Worm (Caenorhabditis elegans) whole organism, young adult: ENCODE results near the gene B0336.12.

Experiments used
- B0019.2 ChIP-seq: fragments of 200-800 bp; sonication (Bioruptor generic); conservative IDR thresholded peaks from 2 replicates; pipeline ENCODE4 v1.3.6; 2022; ENCODE audit warnings: missing genetic modification reagents, missing genetic modification characterization, missing compliant biosample characterization
- ceh-40 ChIP-seq: fragments of 200-800 bp; sonication (Bioruptor generic); IDR thresholded peaks from 2 replicates; pipeline ENCODE4 v1.3.6; 2022; ENCODE audit warnings: missing genetic modification characterization, missing compliant biosample characterization
- ets-4 ChIP-seq: fragments of 200-800 bp; sonication (Bioruptor generic); optimal IDR thresholded peaks from 2 replicates; lab custom pipeline; 2018; ENCODE audit warnings: mild to moderate bottlenecking, missing genetic modification characterization, missing compliant biosample characterization
- let-526 ChIP-seq: fragments of 200-800 bp; sonication (Bioruptor generic); IDR thresholded peaks from 2 replicates; pipeline ENCODE4 v1.3.6; 2022; ENCODE audit warnings: missing genetic modification reagents, missing genetic modification characterization, missing compliant biosample characterization
- mcd-1 ChIP-seq: fragments of 200-800 bp; sonication (Bioruptor generic); IDR thresholded peaks from 2 replicates; pipeline ENCODE4 v1.3.6; 2022; ENCODE audit warnings: missing genetic modification reagents, missing genetic modification characterization, missing compliant biosample characterization
- nfya-1 ChIP-seq: sonication (generic microtip); optimal IDR thresholded peaks from 2 replicates; lab custom pipeline; 2017; ENCODE audit warnings: antibody characterized with exemption, missing compliant biosample characterization, missing genetic modification characterization, borderline replicate concordance; ENCODE audit not compliant: insufficient read depth
- nfya-2 ChIP-seq: fragments of 200-800 bp; sonication (Bioruptor generic); IDR thresholded peaks from 2 replicates; pipeline ENCODE4 v1.3.6; 2022; ENCODE audit warnings: missing genetic modification reagents, missing genetic modification characterization, missing compliant biosample characterization
- pha-4 ChIP-seq: fragments of 150-350 bp; sonication (generic microtip); optimal IDR thresholded peaks from 2 replicates; lab custom pipeline; 2014; ENCODE audit warnings: missing biosample characterization, missing genetic modification reagents, missing genetic modification characterization
- snpc-4 ChIP-seq, 5 experiments: fragments of 150-350 bp in 1 of 5; sonication (generic microtip) in 4 of 5; optimal IDR thresholded peaks; 2 replicates each; lab custom pipeline; 2014 to 2018; ENCODE audit warnings: missing genetic modification characterization in 5 of 5, missing biosample characterization in 3 of 5, antibody characterized with exemption in 2 of 5, mild to moderate bottlenecking in 2 of 5, missing compliant biosample characterization in 2 of 5, missing genotype in 2 of 5, moderate library complexity in 2 of 5, missing genetic modification reagents in 1 of 5
- tlf-1 ChIP-seq: fragments of 200-800 bp; sonication (Bioruptor generic); optimal IDR thresholded peaks from 2 replicates; lab custom pipeline; 2018; ENCODE audit warnings: mild to moderate bottlenecking, missing genetic modification characterization, missing compliant biosample characterization
- xnd-1 ChIP-seq: sonication (generic microtip); optimal IDR thresholded peaks from 2 replicates; lab custom pipeline; 2016; ENCODE audit warnings: missing genotype, missing genetic modification reagents, missing genetic modification characterization, missing compliant biosample characterization

DNA sequence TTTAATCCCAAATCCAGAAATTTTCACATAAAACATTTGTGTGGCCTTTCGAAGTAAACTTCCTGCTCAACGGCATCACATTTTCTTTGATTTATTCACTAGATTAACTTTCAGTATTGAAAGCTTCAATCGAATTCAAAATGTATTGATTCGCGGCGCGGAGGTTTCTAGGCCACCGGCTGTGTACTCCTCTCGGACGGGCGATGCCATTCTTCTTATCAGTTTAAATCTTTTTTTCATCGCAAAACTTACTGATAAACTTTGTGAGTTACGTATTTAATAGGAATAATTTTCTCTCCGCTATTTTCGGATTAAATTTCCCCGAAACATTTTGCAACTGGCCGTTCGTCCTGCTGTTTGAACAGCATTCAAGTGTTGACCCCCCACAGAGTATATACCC, 11.9 kb upstream of the B0336.12 start:
- no peak for TF ChIP-seq nfya-2 (GFP tag; lab: Robert Waterston, UW)
- peak; percentile 16 for TF ChIP-seq tlf-1 (GFP tag; lab: Kevin White, UChicago)
- TF ChIP-seq ets-4 (GFP tag; lab: Kevin White, UChicago): no peak
- TF ChIP-seq snpc-4 (GFP tag; optimal IDR thresholded peaks at IDR 0.05; lab: Kevin White, UChicago): no peak
- TF ChIP-seq snpc-4 (tag; optimal IDR thresholded peaks at IDR 0.05; lab: Kevin White, UChicago): peak in 3 of 4 experiments; percentile 40 to 42 (median 42)
- no peak for TF ChIP-seq nfya-1 (tag; lab: Kevin White, UChicago)
- TF ChIP-seq pha-4 (tag; lab: Kevin White, UChicago): no peak
- no peak for TF ChIP-seq xnd-1 (tag; lab: Kevin White, UChicago)
- TF ChIP-seq B0019.2 (GFP tag; lab: Robert Waterston, UW): no peak
- TF ChIP-seq mcd-1 (GFP tag; lab: Robert Waterston, UW): peak; percentile 68
- no peak for TF ChIP-seq ceh-40
- TF ChIP-seq let-526: no peak
